Fruit fly (Drosophila melanogaster) whole organism: ENCODE measurements around the gene tws.

Experiments used
- CG8478 ChIP-seq: fragments of >200 bp; optimal IDR thresholded peaks from 2 replicates; lab custom pipeline; 2018; ENCODE audit warnings: inconsistent platforms
- Dll ChIP-seq: fragments of >200 bp; optimal IDR thresholded peaks from 2 replicates; lab custom pipeline; 2017
- EcR ChIP-seq, 2 experiments: fragments of >200 bp; optimal IDR thresholded peaks; 2 replicates each; lab custom pipeline; 2017; ENCODE audit warnings: missing biosample characterization in 2 of 2, missing genetic modification characterization in 2 of 2, missing genetic modification reagents in 2 of 2
- pan ChIP-seq: fragments of >200 bp; optimal IDR thresholded peaks from 2 replicates; lab custom pipeline; 2017
- psq ChIP-seq: fragments of >200 bp; optimal IDR thresholded peaks from 2 replicates; lab custom pipeline; 2017
- usp ChIP-seq: fragments of >200 bp; optimal IDR thresholded peaks from 2 replicates; lab custom pipeline; 2017; ENCODE audit warnings: missing biosample characterization, missing genetic modification characterization, mixed read lengths

- TF ChIP-seq usp (GFP tag; lab: Kevin White, UChicago), result no peak
- TF ChIP-seq CG8478 (lab: Kevin White, UChicago), result no peak
- TF ChIP-seq psq (lab: Kevin White, UChicago), result no peak
- no peak for TF ChIP-seq EcR (GFP tag; optimal IDR thresholded peaks at IDR 0.05; lab: Kevin White, UChicago)
- TF ChIP-seq Dll (lab: Kevin White, UChicago), result no peak
- no peak for TF ChIP-seq pan (lab: Kevin White, UChicago)
Observed at dm6 chr3R:10170356-10170876, 30.8 kb upstream of the tws start, which contains the start of gene Best1.
